Worm (Caenorhabditis elegans) whole organism, L2 larva: Measurements from ENCODE around the gene rla-2.

Experiments
- C34F6.9 ChIP-seq: fragments of 150-350 bp; optimal IDR thresholded peaks from 2 replicates; lab custom pipeline; 2014; ENCODE audit warnings: missing biosample characterization, missing genetic modification characterization
- F13H6.1 ChIP-seq: sonication (generic microtip); optimal IDR thresholded peaks from 2 replicates; lab custom pipeline; 2016; ENCODE audit warnings: missing genetic modification characterization, missing compliant biosample characterization
- R02D3.7 ChIP-seq: fragments of 150-350 bp; optimal IDR thresholded peaks from 2 replicates; lab custom pipeline; 2014; ENCODE audit warnings: missing biosample characterization, missing genetic modification characterization
- Y55F3AM.14 ChIP-seq: fragments of 200-800 bp; sonication (Bioruptor generic); optimal IDR thresholded peaks from 2 replicates; lab custom pipeline; 2018; ENCODE audit warnings: mild to moderate bottlenecking, missing genetic modification characterization, missing compliant biosample characterization
- ZK546.5 ChIP-seq: sonication (generic microtip); optimal IDR thresholded peaks from 2 replicates; lab custom pipeline; 2017; ENCODE audit warnings: missing biosample characterization, missing genetic modification characterization
- alr-1 ChIP-seq: fragments of 150-350 bp; optimal IDR thresholded peaks from 2 replicates; lab custom pipeline; 2014; ENCODE audit warnings: missing biosample characterization, missing genetic modification characterization
- aly-2 ChIP-seq: fragments of 150-350 bp; optimal IDR thresholded peaks from 2 replicates; lab custom pipeline; 2014; ENCODE audit warnings: missing biosample characterization, missing genetic modification characterization
- ama-1 ChIP-seq: fragments of 150-350 bp; optimal IDR thresholded peaks from 2 replicates; lab custom pipeline; 2018; ENCODE audit warnings: inconsistent platforms
- crh-2 ChIP-seq: sonication (generic microtip); optimal IDR thresholded peaks from 2 replicates; lab custom pipeline; 2017; ENCODE audit warnings: missing biosample characterization, missing genetic modification characterization
- dmd-4 ChIP-seq: sonication (generic microtip); optimal IDR thresholded peaks from 2 replicates; lab custom pipeline; 2017; ENCODE audit warnings: missing biosample characterization, missing genetic modification characterization
- egl-27 ChIP-seq: sonication (generic microtip); optimal IDR thresholded peaks from 3 replicates; lab custom pipeline; 2017; ENCODE audit warnings: missing biosample characterization, missing genetic modification reagents, missing genetic modification characterization
- elt-1 ChIP-seq: fragments of 150-350 bp; optimal IDR thresholded peaks from 2 replicates; lab custom pipeline; 2014; ENCODE audit warnings: missing biosample characterization, missing genetic modification characterization
- fos-1 ChIP-seq: fragments of 150-350 bp; optimal IDR thresholded peaks from 2 replicates; lab custom pipeline; 2014; ENCODE audit warnings: missing biosample characterization, missing genetic modification characterization
- gmeb-1 ChIP-seq: fragments of 150-350 bp; optimal IDR thresholded peaks from 2 replicates; lab custom pipeline; 2014; ENCODE audit warnings: missing biosample characterization, missing genetic modification characterization
- lin-11 ChIP-seq: fragments of 150-350 bp; sonication (generic microtip); optimal IDR thresholded peaks from 2 replicates; lab custom pipeline; 2014; ENCODE audit warnings: missing biosample characterization, missing genetic modification characterization, inconsistent platforms, mixed read lengths
- lin-13 ChIP-seq: fragments of 150-350 bp; optimal IDR thresholded peaks from 2 replicates; lab custom pipeline; 2014; ENCODE audit warnings: missing biosample characterization, missing genetic modification reagents, missing genetic modification characterization
- lsy-2 ChIP-seq, 2 experiments: fragments of 150-350 bp in 1 of 2; sonication (generic microtip) in 1 of 2; optimal IDR thresholded peaks; 2 replicates each; lab custom pipeline; 2014 to 2017; ENCODE audit warnings: missing biosample characterization in 2 of 2, missing genetic modification characterization in 2 of 2
- mab-5 ChIP-seq: fragments of 150-350 bp; optimal IDR thresholded peaks from 2 replicates; lab custom pipeline; 2014; ENCODE audit warnings: missing biosample characterization, missing genetic modification characterization
- mbf-1 ChIP-seq: sonication (generic microtip); optimal IDR thresholded peaks from 2 replicates; lab custom pipeline; 2017; ENCODE audit warnings: missing biosample characterization, missing genetic modification characterization
- mdl-1 ChIP-seq, 2 experiments: fragments of 150-350 bp in 1 of 2; sonication (generic microtip) in 1 of 2; optimal IDR thresholded peaks; 2 replicates each; lab custom pipeline; 2017; ENCODE audit warnings: missing biosample characterization in 2 of 2, missing genetic modification characterization in 2 of 2
- nhr-11 ChIP-seq: fragments of 150-350 bp; optimal IDR thresholded peaks from 2 replicates; lab custom pipeline; 2014; ENCODE audit warnings: missing biosample characterization, missing genetic modification characterization
- nhr-12 ChIP-seq: fragments of 150-350 bp; optimal IDR thresholded peaks from 2 replicates; lab custom pipeline; 2014; ENCODE audit warnings: missing biosample characterization, missing genetic modification characterization
- nhr-129 ChIP-seq: fragments of 150-350 bp; optimal IDR thresholded peaks from 2 replicates; lab custom pipeline; 2014; ENCODE audit warnings: missing biosample characterization, missing genetic modification characterization
- nhr-23 ChIP-seq: fragments of 150-350 bp; optimal IDR thresholded peaks from 2 replicates; lab custom pipeline; 2014; ENCODE audit warnings: missing biosample characterization, missing genetic modification reagents, missing genetic modification characterization
- nhr-237 ChIP-seq: fragments of 150-350 bp; optimal IDR thresholded peaks from 2 replicates; lab custom pipeline; 2014; ENCODE audit warnings: missing biosample characterization, missing genetic modification characterization
- nhr-25 ChIP-seq: fragments of 150-350 bp; sonication (generic microtip); optimal IDR thresholded peaks from 3 replicates; lab custom pipeline; 2014; ENCODE audit warnings: missing biosample characterization, missing genetic modification characterization
- nhr-6 ChIP-seq: fragments of 150-350 bp; optimal IDR thresholded peaks from 2 replicates; lab custom pipeline; 2014; ENCODE audit warnings: missing biosample characterization, missing genetic modification characterization
- nhr-77 ChIP-seq: fragments of 150-350 bp; optimal IDR thresholded peaks from 2 replicates; lab custom pipeline; 2014; ENCODE audit warnings: missing biosample characterization, missing genetic modification characterization
- peb-1 ChIP-seq: fragments of 150-350 bp; optimal IDR thresholded peaks from 2 replicates; lab custom pipeline; 2014; ENCODE audit warnings: missing biosample characterization, missing genetic modification characterization
- sem-4 ChIP-seq: fragments of 150-350 bp; optimal IDR thresholded peaks from 2 replicates; lab custom pipeline; 2014; ENCODE audit warnings: missing biosample characterization, missing genetic modification reagents, missing genetic modification characterization
- skn-1 ChIP-seq: sonication (generic microtip); optimal IDR thresholded peaks from 2 replicates; lab custom pipeline; 2017; ENCODE audit warnings: missing biosample characterization, missing genetic modification characterization
- sma-3 ChIP-seq: sonication (generic microtip); optimal IDR thresholded peaks from 2 replicates; lab custom pipeline; 2016; ENCODE audit warnings: missing genetic modification reagents, missing genetic modification characterization, missing compliant biosample characterization
- sma-9 ChIP-seq, 2 experiments: fragments of 150-350 bp in 1 of 2; sonication (generic microtip) in 1 of 2; optimal IDR thresholded peaks; 2 replicates each; lab custom pipeline; 2014 to 2016; ENCODE audit warnings: missing genetic modification characterization in 2 of 2, mild to moderate bottlenecking in 1 of 2, missing biosample characterization in 1 of 2, missing compliant biosample characterization in 1 of 2, missing genetic modification reagents in 1 of 2, moderate library complexity in 1 of 2
- snpc-4 ChIP-seq: fragments of 150-350 bp; optimal IDR thresholded peaks from 2 replicates; lab custom pipeline; 2014; ENCODE audit warnings: missing biosample characterization, missing genetic modification characterization
- unc-55 ChIP-seq: fragments of 150-350 bp; sonication (generic microtip); optimal IDR thresholded peaks from 3 replicates; lab custom pipeline; 2014; ENCODE audit warnings: missing biosample characterization, missing genetic modification reagents, missing genetic modification characterization
- unc-62 ChIP-seq: fragments of 150-350 bp; optimal IDR thresholded peaks from 2 replicates; lab custom pipeline; 2014; ENCODE audit warnings: missing biosample characterization, missing genetic modification reagents, missing genetic modification characterization
- zag-1 ChIP-seq: fragments of 150-350 bp; optimal IDR thresholded peaks from 2 replicates; lab custom pipeline; 2014; ENCODE audit warnings: missing biosample characterization, missing genetic modification characterization
- ztf-1 ChIP-seq: fragments of 200-800 bp; sonication (Bioruptor generic); conservative IDR thresholded peaks from 2 replicates; pipeline ENCODE4 v1.3.6; 2022; ENCODE audit warnings: missing genetic modification characterization, missing compliant biosample characterization
- ztf-11 ChIP-seq: sonication (generic microtip); optimal IDR thresholded peaks from 2 replicates; lab custom pipeline; 2017; ENCODE audit warnings: missing biosample characterization, missing genetic modification characterization
- ztf-4 ChIP-seq: fragments of 150-350 bp; optimal IDR thresholded peaks from 2 replicates; lab custom pipeline; 2014; ENCODE audit warnings: missing biosample characterization, missing genetic modification characterization

rla-2 gene

ce11 chrIV:13348592-13348991 lies 21.5 kb downstream of the rla-2 start, which contains the start of gene W02A2.12:
Gene W02A2.12, minus strand, starts transcription at chrIV:13348831.
- TF ChIP-seq egl-27 (tag; lab: Kevin White, UChicago), result no peak
- TF ChIP-seq dmd-4 (tag; lab: Kevin White, UChicago), result no peak
- TF ChIP-seq unc-62, result no peak
- TF ChIP-seq unc-55 (GFP tag; lab: Kevin White, UChicago), result no peak
- no peak for TF ChIP-seq Y55F3AM.14 (GFP tag; lab: Kevin White, UChicago)
- TF ChIP-seq ztf-11 (tag; lab: Kevin White, UChicago), result no peak
- TF ChIP-seq C34F6.9 (tag; lab: Kevin White, UChicago), result no peak
- TF ChIP-seq nhr-23 (tag; lab: Kevin White, UChicago), result no peak
- no peak for TF ChIP-seq nhr-11
- no peak for TF ChIP-seq gmeb-1 (tag; lab: Kevin White, UChicago)
- no peak for TF ChIP-seq nhr-12
- TF ChIP-seq sma-3 (GFP tag; lab: Kevin White, UChicago), result no peak
- TF ChIP-seq nhr-237 (tag; lab: Kevin White, UChicago), result no peak
- no peak for TF ChIP-seq ama-1 (lab: Kevin White, UChicago)
- no peak for TF ChIP-seq snpc-4 (tag; lab: Kevin White, UChicago)
- no peak for TF ChIP-seq ZK546.5 (tag; lab: Kevin White, UChicago)
- TF ChIP-seq crh-2 (tag; lab: Kevin White, UChicago), result no peak
- TF ChIP-seq nhr-77 (tag; lab: Kevin White, UChicago), result no peak
- TF ChIP-seq mdl-1 (tag; optimal IDR thresholded peaks at IDR 0.05; lab: Kevin White, UChicago), result no peak

- no peak for TF ChIP-seq dmd-4 (tag; lab: Kevin White, UChicago)
- TF ChIP-seq alr-1 (tag; lab: Kevin White, UChicago), result no peak
- TF ChIP-seq elt-1, result no peak
- TF ChIP-seq R02D3.7, result no peak
- TF ChIP-seq peb-1, result no peak
- no peak for TF ChIP-seq nhr-25
- no peak for TF ChIP-seq ztf-4 (tag; lab: Kevin White, UChicago)
- no peak for TF ChIP-seq nhr-237 (tag; lab: Kevin White, UChicago)
- TF ChIP-seq mab-5 (tag; lab: Kevin White, UChicago), result no peak
- TF ChIP-seq F13H6.1, result no peak
- TF ChIP-seq ama-1 (lab: Kevin White, UChicago), result no peak
- peak; percentile 30 for TF ChIP-seq nhr-129
- TF ChIP-seq fos-1, result peak; percentile 93
- no peak for TF ChIP-seq nhr-23 (tag; lab: Kevin White, UChicago)
- TF ChIP-seq lin-13 (GFP tag; lab: Kevin White, UChicago), result no peak
- peak; percentile 74 for TF ChIP-seq sma-9 (GFP tag; optimal IDR thresholded peaks at IDR 0.05; lab: Kevin White, UChicago)
- TF ChIP-seq sma-9 (tag; optimal IDR thresholded peaks at IDR 0.05; lab: Kevin White, UChicago), result no peak
- no peak for TF ChIP-seq skn-1 (tag; lab: Kevin White, UChicago)
- no peak for TF ChIP-seq aly-2 (tag; lab: Kevin White, UChicago)
- TF ChIP-seq C34F6.9 (tag; lab: Kevin White, UChicago), result no peak
- TF ChIP-seq sma-3 (GFP tag; lab: Kevin White, UChicago), result no peak
- no peak for TF ChIP-seq mdl-1 (tag; optimal IDR thresholded peaks at IDR 0.05; lab: Kevin White, UChicago)
- TF ChIP-seq ztf-11 (tag; lab: Kevin White, UChicago), result no peak
- no peak for TF ChIP-seq mbf-1 (tag; lab: Kevin White, UChicago)
- no peak for TF ChIP-seq zag-1 (tag; lab: Kevin White, UChicago)
- TF ChIP-seq lin-11, result no peak
- TF ChIP-seq crh-2 (tag; lab: Kevin White, UChicago), result peak; percentile 43
- TF ChIP-seq lsy-2 (tag; optimal IDR thresholded peaks at IDR 0.05; lab: Kevin White, UChicago), result no peak
- no peak for TF ChIP-seq ztf-1 (GFP tag; lab: Robert Waterston, UW)
- TF ChIP-seq nhr-6 (tag; lab: Kevin White, UChicago), result no peak
- TF ChIP-seq gmeb-1 (tag; lab: Kevin White, UChicago), result peak; percentile 21
- TF ChIP-seq nhr-77 (tag; lab: Kevin White, UChicago), result no peak
Observed at ce11 chrIV:13347232-13347715, 22.8 kb downstream of the rla-2 start, which contains the start of gene W02A2.9. Gene W02A2.9, plus strand, starts transcription at chrIV:13347665.

ce11 chrIV:13346078-13346477 lies 24.0 kb downstream of the rla-2 start:
- TF ChIP-seq lsy-2 (tag; optimal IDR thresholded peaks at IDR 0.05; lab: Kevin White, UChicago), result no peak
- peak; percentile 73 for TF ChIP-seq fos-1
- peak; percentile 63 for TF ChIP-seq nhr-129
- no peak for TF ChIP-seq ztf-1 (GFP tag; lab: Robert Waterston, UW)
- no peak for TF ChIP-seq peb-1
- TF ChIP-seq alr-1 (tag; lab: Kevin White, UChicago), result no peak
- TF ChIP-seq nhr-12, result no peak
- TF ChIP-seq nhr-11, result no peak
- no peak for TF ChIP-seq crh-2 (tag; lab: Kevin White, UChicago)
- no peak for TF ChIP-seq sem-4 (tag; lab: Kevin White, UChicago)
- peak; percentile 13 for TF ChIP-seq gmeb-1 (tag; lab: Kevin White, UChicago)
- no peak for TF ChIP-seq snpc-4 (tag; lab: Kevin White, UChicago)
- no peak for TF ChIP-seq egl-27 (tag; lab: Kevin White, UChicago)
- peak; percentile 9 for TF ChIP-seq F13H6.1
- peak; percentile 61 for TF ChIP-seq sma-9 (GFP tag; optimal IDR thresholded peaks at IDR 0.05; lab: Kevin White, UChicago)
- no peak for TF ChIP-seq sma-9 (tag; optimal IDR thresholded peaks at IDR 0.05; lab: Kevin White, UChicago)
- TF ChIP-seq R02D3.7, result no peak
- TF ChIP-seq, all 48 proteins: peak for 5
